Fruit fly (Drosophila melanogaster) whole organism, pupa: ENCODE data around the gene CG31548.

Experiments
- Pif1B ChIP-seq: fragments of 200-800 bp; sonication (Bioruptor generic); optimal IDR thresholded peaks from 3 replicates; lab custom pipeline; 2016; ENCODE audit warnings: missing biosample characterization, missing genetic modification characterization
- Snoo ChIP-seq: fragments of 200-800 bp; sonication (Bioruptor generic); optimal IDR thresholded peaks from 3 replicates; lab custom pipeline; 2017; ENCODE audit warnings: missing biosample characterization, mild to moderate bottlenecking, missing genetic modification characterization, inconsistent platforms

dm6 chr3R:5599521-5600360 is 36.9 kb downstream of the CG31548 start:
- TF ChIP-seq Pif1B (GFP tag; lab: Kevin White, UChicago), result no peak
- no peak for TF ChIP-seq Snoo (tag; lab: Kevin White, UChicago)
